Fruit fly (Drosophila melanogaster): ENCODE measurements around the gene GATAd.
A peak's percentile ranks its signal among the peaks of the same experiment; 100 is the strongest.

GATAd gene

DNA sequence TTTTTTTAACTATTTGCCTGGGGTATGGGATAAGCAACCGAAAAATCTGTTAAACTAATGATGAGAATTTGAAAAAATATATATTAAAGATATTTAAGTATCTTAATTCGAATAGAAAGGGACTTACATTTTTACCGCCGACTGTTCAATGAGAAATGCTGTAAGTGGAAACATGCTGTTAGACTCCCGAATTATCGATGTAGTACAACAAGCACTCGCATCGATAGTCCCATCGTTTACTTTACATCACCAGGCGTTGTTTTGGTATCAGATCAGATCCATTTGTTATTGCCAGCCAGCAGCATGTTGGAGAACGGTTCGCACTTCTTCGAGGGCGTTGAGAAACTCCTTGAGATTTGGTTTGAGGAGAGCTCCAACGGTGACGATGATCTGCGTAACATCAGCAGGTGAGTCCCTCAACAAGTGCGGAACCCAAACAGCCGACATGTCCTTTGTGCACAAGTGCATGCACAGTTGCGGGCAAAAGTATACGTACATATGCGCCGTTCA, 5.7 kb downstream of the GATAd start, which contains the start of gene SamDC (continued):
- TF ChIP-seq CG4617 (GFP tag; optimal IDR thresholded peaks at IDR 0.05; ENCODE audit: borderline replicate concordance): peak; percentile 42
- peak; percentile 63 for TF ChIP-seq PHDP (tag; optimal IDR thresholded peaks at IDR 0.05)
- peak; percentile 73; the same call in 2 of the 3 replicates for TF ChIP-seq hb (GFP tag; IDR thresholded peaks at IDR 0.05; ENCODE audit: partially characterized antibody)
- TF ChIP-seq Opbp (GFP tag; IDR thresholded peaks at IDR 0.05; ENCODE audit: partially characterized antibody): peak; percentile 83
- peak; percentile 25 for TF ChIP-seq fd3F (GFP tag; optimal IDR thresholded peaks at IDR 0.05)
- peak; percentile 39 for TF ChIP-seq CG1602 (GFP tag; optimal IDR thresholded peaks at IDR 0.05)
- peak; percentile 68 for TF ChIP-seq Dek (tag; optimal IDR thresholded peaks at IDR 0.05)
- TF ChIP-seq CG11723 (GFP tag; optimal IDR thresholded peaks at IDR 0.05): peak; percentile 1
- no peak for TF ChIP-seq pan (optimal IDR thresholded peaks at IDR 0.05)
- peak in 1 of 2 experiments; percentile 49 for TF ChIP-seq pan (GFP tag; optimal IDR thresholded peaks at IDR 0.05 in 1 of 2, IDR thresholded peaks at IDR 0.05 in 1 of 2)
- peak; percentile 25 for TF ChIP-seq Meics (GFP tag; optimal IDR thresholded peaks at IDR 0.05)
- TF ChIP-seq Antp (GFP tag; optimal IDR thresholded peaks at IDR 0.05): peak; percentile 43
- TF ChIP-seq CG13424 (tag; optimal IDR thresholded peaks at IDR 0.05): peak; percentile 59
- 0 out of 2 replicates have a peak, but pooled peaks have one; percentile 26 for TF ChIP-seq onecut (GFP tag; IDR thresholded peaks at IDR 0.05)
- no peak for TF ChIP-seq CG2202 (tag; optimal IDR thresholded peaks at IDR 0.05)
- peak; percentile 63 for TF ChIP-seq CG8924 (tag; optimal IDR thresholded peaks at IDR 0.05)
- peak; percentile 25 for TF ChIP-seq CG9437 (GFP tag; optimal IDR thresholded peaks at IDR 0.05)
- TF ChIP-seq Sox102F (GFP tag; optimal IDR thresholded peaks at IDR 0.05): peak; percentile 54
- TF ChIP-seq ERR (GFP tag; optimal IDR thresholded peaks at IDR 0.05): no peak
- TF ChIP-seq CG8944 (GFP tag; optimal IDR thresholded peaks at IDR 0.05): peak; percentile 17
- TF ChIP-seq wek (GFP tag; optimal IDR thresholded peaks at IDR 0.05): peak; percentile 13
- TF ChIP-seq BtbVII (GFP tag; optimal IDR thresholded peaks at IDR 0.05): peak; percentile 36
- peak; percentile 37; the same call in 1 of the 3 replicates for TF ChIP-seq zfh1 (GFP tag; IDR thresholded peaks at IDR 0.05)
- TF ChIP-seq amos (GFP tag; IDR thresholded peaks at IDR 0.05; ENCODE audit: partially characterized antibody): peak; percentile 88; the same call in 1 of the 2 replicates
- TF ChIP-seq Hmx (GFP tag; optimal IDR thresholded peaks at IDR 0.05): no peak
- TF ChIP-seq CG31388 (GFP tag; optimal IDR thresholded peaks at IDR 0.05): no peak
- TF ChIP-seq CG4424 (GFP tag; optimal IDR thresholded peaks at IDR 0.05): no peak
- TF ChIP-seq Six4 (GFP tag; optimal IDR thresholded peaks at IDR 0.05): no peak
- TF ChIP-seq CG3281 (GFP tag; optimal IDR thresholded peaks at IDR 0.05): peak; percentile 26
- peak; percentile 63 for TF ChIP-seq Ada2b (GFP tag; IDR thresholded peaks at IDR 0.05)
- no peak for TF ChIP-seq CG10321 (GFP tag; IDR thresholded peaks at IDR 0.05)
- TF ChIP-seq slbo (GFP tag; IDR thresholded peaks at IDR 0.05): peak; percentile 57
- peak; percentile 46; the same call in 1 of the 2 replicates for TF ChIP-seq Atf6 (GFP tag; IDR thresholded peaks at IDR 0.05)
- TF ChIP-seq sc (optimal IDR thresholded peaks at IDR 0.05): no peak
- no peak for TF ChIP-seq sc (GFP tag; optimal IDR thresholded peaks at IDR 0.05)
- peak; percentile 2 to 82 for TF ChIP-seq Pdp1 (GFP tag; optimal IDR thresholded peaks at IDR 0.05)
- TF ChIP-seq croc (GFP tag; conservative IDR thresholded peaks at IDR 0.05): no peak
- peak; percentile 60 for TF ChIP-seq CG2116 (GFP tag; optimal IDR thresholded peaks at IDR 0.05)
- TF ChIP-seq dysf (GFP tag; IDR thresholded peaks at IDR 0.05): peak; percentile 59; the same call in 1 of the 3 replicates
- TF ChIP-seq CG14860 (GFP tag; IDR thresholded peaks at IDR 0.05; ENCODE audit: partially characterized antibody): peak; percentile 61
- peak; percentile 19 for TF ChIP-seq corto (GFP tag; optimal IDR thresholded peaks at IDR 0.05)
- TF ChIP-seq CG15696 (tag; optimal IDR thresholded peaks at IDR 0.05): peak; percentile 23
- TF ChIP-seq CG11398 (GFP tag; optimal IDR thresholded peaks at IDR 0.05): no peak
- TF ChIP-seq HLHmδ (GFP tag; optimal IDR thresholded peaks at IDR 0.05): peak; percentile 46
- TF ChIP-seq HLH54F (GFP tag; optimal IDR thresholded peaks at IDR 0.05): peak; percentile 23
- TF ChIP-seq tx (GFP tag; optimal IDR thresholded peaks at IDR 0.05): no peak
- TF ChIP-seq CG8388 (GFP tag; optimal IDR thresholded peaks at IDR 0.05): peak; percentile 99
- peak; percentile 35 for TF ChIP-seq schlank (tag; optimal IDR thresholded peaks at IDR 0.05)
- TF ChIP-seq Hr3 (GFP tag; optimal IDR thresholded peaks at IDR 0.05): peak; percentile 37
- TF ChIP-seq Scr (GFP tag; IDR thresholded peaks at IDR 0.05; ENCODE audit: partially characterized antibody): peak; percentile 85

Data from whole organism, embryonic.